Worm (Caenorhabditis elegans): ENCODE measurements around the gene T06C12.12.

ce11 chrV:15862599-15862998, 29.3 kb upstream of the T06C12.12 start, which contains the start of gene srz-12:
- TF ChIP-seq hmg-4 (GFP tag; optimal IDR thresholded peaks at IDR 0.05) (no peak), aly-1 (tag; optimal IDR thresholded peaks at IDR 0.05) (no peak), B0310.2 (tag; optimal IDR thresholded peaks at IDR 0.05) (no peak), flt-1 (GFP tag; IDR thresholded peaks at IDR 0.05) (no peak), hmbx-1 (tag; optimal IDR thresholded peaks at IDR 0.05) (no peak), ceh-13 (GFP tag; optimal IDR thresholded peaks at IDR 0.05) (no peak), ets-7 (tag; optimal IDR thresholded peaks at IDR 0.05) (no peak), ama-1 (optimal IDR thresholded peaks at IDR 0.05) (no peak), pes-1 (GFP tag; IDR thresholded peaks at IDR 0.05) (no peak), F13C5.2 (tag; optimal IDR thresholded peaks at IDR 0.05) (no peak)
